Fruit fly (Drosophila melanogaster) whole organism, embryonic: Measurements from ENCODE around the gene rin.
A peak's percentile ranks its signal among the peaks of the same experiment; 100 is the strongest.

Experiments
- Abd-B ChIP-seq: fragments of 200-800 bp; sonication (Bioruptor generic); optimal IDR thresholded peaks from 2 replicates; lab custom pipeline; 2018; ENCODE audit warnings: missing biosample characterization, mild to moderate bottlenecking, missing genetic modification characterization, moderate library complexity
- Ada2b ChIP-seq: fragments of 200-800 bp; sonication (Bioruptor generic); IDR thresholded peaks from 2 replicates; pipeline ENCODE4 v1.3.6; 2022; ENCODE audit warnings: missing biosample characterization, missing genetic modification characterization
- Atf-2 ChIP-seq: fragments of 200-800 bp; sonication (Bioruptor generic); optimal IDR thresholded peaks from 2 replicates; lab custom pipeline; 2016; ENCODE audit warnings: missing biosample characterization, missing genetic modification characterization
- CG10274 ChIP-seq: fragments of 200-800 bp; sonication (Bioruptor generic); optimal IDR thresholded peaks from 3 replicates; lab custom pipeline; 2017; ENCODE audit warnings: missing biosample characterization, mild to moderate bottlenecking, missing genetic modification characterization
- CG10565 ChIP-seq: fragments of 200-800 bp; sonication (Bioruptor generic); optimal IDR thresholded peaks from 3 replicates; lab custom pipeline; 2016; ENCODE audit warnings: missing biosample characterization, mild to moderate bottlenecking, missing genetic modification characterization
- CG10979 ChIP-seq: fragments of 200-800 bp; sonication (Bioruptor generic); optimal IDR thresholded peaks from 2 replicates; lab custom pipeline; 2018; ENCODE audit warnings: missing biosample characterization, mild to moderate bottlenecking, missing genetic modification characterization, moderate library complexity
- CG11504 ChIP-seq: fragments of 200-800 bp; sonication (Bioruptor generic); optimal IDR thresholded peaks from 3 replicates; lab custom pipeline; 2019; ENCODE audit warnings: missing biosample characterization, mild to moderate bottlenecking, missing genetic modification characterization, moderate library complexity
- CG12942 ChIP-seq: fragments of 200-800 bp; sonication (Bioruptor generic); optimal IDR thresholded peaks from 3 replicates; lab custom pipeline; 2016; ENCODE audit warnings: missing biosample characterization, missing genetic modification characterization
- CG16863 ChIP-seq: fragments of 200-800 bp; sonication (Bioruptor generic); optimal IDR thresholded peaks from 3 replicates; lab custom pipeline; 2016; ENCODE audit warnings: missing biosample characterization, missing genetic modification characterization
- CG17829 ChIP-seq: fragments of 200-800 bp; optimal IDR thresholded peaks from 2 replicates; lab custom pipeline; 2019; ENCODE audit warnings: missing biosample characterization, mild to moderate bottlenecking, missing genetic modification characterization, moderate library complexity
- CG18599 ChIP-seq: fragments of 200-800 bp; sonication (Bioruptor generic); optimal IDR thresholded peaks from 3 replicates; lab custom pipeline; 2017; ENCODE audit warnings: missing biosample characterization, missing genetic modification characterization, mild to moderate bottlenecking, moderate library complexity, missing genetic modification reagents
- CG18619 ChIP-seq: fragments of 200-800 bp; sonication (Bioruptor generic); optimal IDR thresholded peaks from 3 replicates; lab custom pipeline; 2017; ENCODE audit warnings: missing biosample characterization, mild to moderate bottlenecking, missing genetic modification characterization
- CG2129 ChIP-seq: fragments of 200-800 bp; sonication (Bioruptor generic); IDR thresholded peaks from 2 replicates; pipeline ENCODE4 v1.3.6; 2022; ENCODE audit warnings: missing biosample characterization, missing genetic modification characterization; ENCODE audit not compliant: partially characterized antibody
- CG30431 ChIP-seq: fragments of 200-800 bp; sonication (Bioruptor generic); optimal IDR thresholded peaks from 2 replicates; lab custom pipeline; 2017; ENCODE audit warnings: missing biosample characterization, missing genetic modification characterization
- CG3163 ChIP-seq: fragments of 200-800 bp; sonication (Bioruptor generic); optimal IDR thresholded peaks from 3 replicates; lab custom pipeline; 2016; ENCODE audit warnings: missing biosample characterization, missing genetic modification characterization
- CG32767 ChIP-seq: fragments of 200-800 bp; sonication (Bioruptor generic); IDR thresholded peaks from 2 replicates; pipeline ENCODE4 v1.3.6; 2022; ENCODE audit warnings: missing biosample characterization, missing genetic modification characterization
- CG34224 ChIP-seq: fragments of 200-800 bp; sonication (Bioruptor generic); IDR thresholded peaks from 3 replicates; pipeline ENCODE4 v1.3.6; 2022; ENCODE audit warnings: missing biosample characterization, missing genetic modification characterization; ENCODE audit not compliant: partially characterized antibody
- CG4282 ChIP-seq: fragments of 200-800 bp; sonication (Bioruptor generic); optimal IDR thresholded peaks from 2 replicates; lab custom pipeline; 2016; ENCODE audit warnings: missing biosample characterization, missing genetic modification characterization
- CG4328 ChIP-seq: fragments of 200-800 bp; sonication (Bioruptor generic); optimal IDR thresholded peaks from 3 replicates; lab custom pipeline; 2017; ENCODE audit warnings: missing biosample characterization, missing genetic modification reagents, missing genetic modification characterization
- CG6254 ChIP-seq: fragments of 200-800 bp; sonication (Bioruptor generic); optimal IDR thresholded peaks from 3 replicates; lab custom pipeline; 2017; ENCODE audit warnings: mild to moderate bottlenecking, missing biosample characterization, missing genetic modification reagents, missing genetic modification characterization
- CG7786 ChIP-seq: fragments of 200-800 bp; sonication (Bioruptor generic); optimal IDR thresholded peaks from 2 replicates; lab custom pipeline; 2016; ENCODE audit warnings: missing biosample characterization, missing genetic modification characterization
- CG8290 ChIP-seq, 3 experiments: fragments of 200-800 bp; sonication (Bioruptor generic); optimal IDR thresholded peaks; 2 replicates each; lab custom pipeline; 2016 to 2019; ENCODE audit warnings: missing biosample characterization in 3 of 3, missing genetic modification characterization in 3 of 3, mild to moderate bottlenecking in 2 of 3, moderate library complexity in 1 of 3
- CG8924 ChIP-seq: fragments of 200-800 bp; optimal IDR thresholded peaks from 3 replicates; lab custom pipeline; 2019; ENCODE audit warnings: missing biosample characterization, mild to moderate bottlenecking, missing genetic modification characterization, moderate library complexity
- CG9215 ChIP-seq: fragments of 200-800 bp; sonication (Bioruptor generic); IDR thresholded peaks from 2 replicates; pipeline ENCODE4 v1.3.6; 2022; ENCODE audit warnings: missing biosample characterization, missing genetic modification characterization
- CG9727 ChIP-seq: fragments of 200-800 bp; sonication (Bioruptor generic); optimal IDR thresholded peaks from 3 replicates; lab custom pipeline; 2017; ENCODE audit warnings: missing biosample characterization, mild to moderate bottlenecking, missing genetic modification characterization
- Dek ChIP-seq: fragments of 200-800 bp; sonication (Bioruptor generic); optimal IDR thresholded peaks from 3 replicates; lab custom pipeline; 2019; ENCODE audit warnings: missing biosample characterization, mild to moderate bottlenecking, missing genetic modification characterization, moderate library complexity
- Fer1 ChIP-seq: fragments of 200-800 bp; sonication (Bioruptor generic); optimal IDR thresholded peaks from 2 replicates; lab custom pipeline; 2017; ENCODE audit warnings: missing biosample characterization, mild to moderate bottlenecking, missing genetic modification characterization
- HmgD ChIP-seq: fragments of 200-800 bp; sonication (Bioruptor generic); optimal IDR thresholded peaks from 3 replicates; lab custom pipeline; 2016; ENCODE audit warnings: missing biosample characterization, missing genetic modification characterization
- Hr51 ChIP-seq, 2 experiments: fragments of 200-800 bp; sonication (Bioruptor generic); optimal IDR thresholded peaks; 2 replicates in 1 of 2; 3 replicates in 1 of 2; lab custom pipeline; 2016 to 2018; ENCODE audit warnings: missing biosample characterization in 2 of 2, missing genetic modification characterization in 2 of 2, mild to moderate bottlenecking in 1 of 2, moderate library complexity in 1 of 2
- Hsf ChIP-seq: fragments of 200-800 bp; sonication (Bioruptor generic); optimal IDR thresholded peaks from 3 replicates; lab custom pipeline; 2016; ENCODE audit warnings: missing biosample characterization, missing genetic modification characterization
- Kr ChIP-seq: fragments of 200-800 bp; sonication (Bioruptor generic); optimal IDR thresholded peaks from 2 replicates; lab custom pipeline; 2017; ENCODE audit warnings: missing biosample characterization, mild to moderate bottlenecking, missing genetic modification characterization
- Lpt ChIP-seq: fragments of >200 bp; optimal IDR thresholded peaks from 2 replicates; lab custom pipeline; 2018; ENCODE audit warnings: missing biosample characterization, missing genetic modification characterization
- Optix ChIP-seq: fragments of 200-800 bp; sonication (Bioruptor generic); IDR thresholded peaks from 3 replicates; pipeline ENCODE4 v1.3.6; 2022; ENCODE audit warnings: missing biosample characterization, missing genetic modification characterization
- Pdp1 ChIP-seq, 2 experiments: fragments of 200-800 bp; sonication (Bioruptor generic); optimal IDR thresholded peaks; 3 replicates each; lab custom pipeline; 2016; ENCODE audit warnings: missing biosample characterization in 2 of 2, missing genetic modification characterization in 2 of 2, mild to moderate bottlenecking in 1 of 2, moderate library complexity in 1 of 2
- Sin3A ChIP-seq: fragments of >200 bp; optimal IDR thresholded peaks from 2 replicates; lab custom pipeline; 2018
- cas ChIP-seq: fragments of 200-800 bp; sonication (Bioruptor generic); IDR thresholded peaks from 2 replicates; pipeline ENCODE4 v1.3.6; 2022; ENCODE audit warnings: missing biosample characterization, missing genetic modification characterization
- chif ChIP-seq, 2 experiments: fragments of 200-800 bp; sonication (Bioruptor generic); optimal IDR thresholded peaks; 3 replicates each; lab custom pipeline; 2016; ENCODE audit warnings: missing biosample characterization in 2 of 2, missing genetic modification characterization in 2 of 2
- chm ChIP-seq: fragments of 200-800 bp; sonication (Bioruptor generic); IDR thresholded peaks from 2 replicates; pipeline ENCODE4 v1.3.6; 2022; ENCODE audit warnings: missing biosample characterization, missing genetic modification characterization
- danr ChIP-seq: fragments of 200-800 bp; sonication (Bioruptor generic); IDR thresholded peaks from 2 replicates; pipeline ENCODE4 v1.3.6; 2022; ENCODE audit warnings: missing biosample characterization, missing genetic modification characterization
- disco-r ChIP-seq: fragments of 200-800 bp; sonication (Bioruptor generic); optimal IDR thresholded peaks from 2 replicates; lab custom pipeline; 2016; ENCODE audit warnings: missing biosample characterization, missing genetic modification characterization
- dm ChIP-seq: fragments of 200-800 bp; sonication (Bioruptor generic); optimal IDR thresholded peaks from 3 replicates; lab custom pipeline; 2016; ENCODE audit warnings: missing biosample characterization, missing genetic modification characterization
- gfzf ChIP-seq: fragments of 200-800 bp; sonication (Bioruptor generic); optimal IDR thresholded peaks from 2 replicates; lab custom pipeline; 2016; ENCODE audit warnings: missing biosample characterization, mild to moderate bottlenecking, missing genetic modification characterization, moderate library complexity
- lbe ChIP-seq: fragments of 200-800 bp; sonication (Bioruptor generic); optimal IDR thresholded peaks from 2 replicates; lab custom pipeline; 2016; ENCODE audit warnings: missing biosample characterization, mild to moderate bottlenecking, missing genetic modification characterization
- maf-S ChIP-seq: fragments of 200-800 bp; sonication (Bioruptor generic); optimal IDR thresholded peaks from 2 replicates; lab custom pipeline; 2016; ENCODE audit warnings: missing biosample characterization, missing genetic modification characterization
- scrt ChIP-seq: fragments of 200-800 bp; sonication (Bioruptor generic); optimal IDR thresholded peaks from 2 replicates; lab custom pipeline; 2018; ENCODE audit warnings: missing biosample characterization, mild to moderate bottlenecking, missing genetic modification characterization, moderate library complexity
- tio ChIP-seq: fragments of 200-800 bp; sonication (Bioruptor generic); optimal IDR thresholded peaks from 2 replicates; lab custom pipeline; 2017; ENCODE audit warnings: missing biosample characterization, missing genetic modification characterization, inconsistent platforms
- trem ChIP-seq: fragments of 200-800 bp; optimal IDR thresholded peaks from 3 replicates; lab custom pipeline; 2019; ENCODE audit warnings: missing biosample characterization, mild to moderate bottlenecking, missing genetic modification characterization, moderate library complexity
- twi ChIP-seq: fragments of 200-800 bp; optimal IDR thresholded peaks from 2 replicates; lab custom pipeline; 2019; ENCODE audit warnings: missing biosample characterization, mild to moderate bottlenecking, missing genetic modification characterization, moderate library complexity

Gene rin

dm6 chr3R:13686371-13687211 is 39.8 kb downstream of the rin start, which contains the start of gene omd (continued):
- TF ChIP-seq Dek (tag; lab: Kevin White, UChicago) (peak; percentile 52), CG6254 (peak; percentile 61), gfzf (no peak), Pdp1 (GFP tag; optimal IDR thresholded peaks at IDR 0.05; lab: Kevin White, UChicago) (peak; percentile 43 to 83), cas (no peak), Lpt (GFP tag; lab: Kevin White, UChicago) (no peak), chm (GFP tag; lab: Robert Waterston, UW) (peak; percentile 52; the same call in 1 of the 2 replicates), tio (GFP tag; lab: Kevin White, UChicago) (no peak), CG32767 (peak; percentile 47; the same call in 1 of the 2 replicates), CG7786 (GFP tag; lab: Kevin White, UChicago) (peak; percentile 47), CG3163 (peak; percentile 41), Hsf (peak; percentile 64), Atf-2 (GFP tag; lab: Kevin White, UChicago) (peak; percentile 45), CG12942 (GFP tag; lab: Kevin White, UChicago) (peak; percentile 44), lbe (GFP tag; lab: Kevin White, UChicago) (no peak), scrt (no peak), CG30431 (peak; percentile 48), danr (GFP tag; lab: Robert Waterston, UW) (no peak), Sin3A (lab: Kevin White, UChicago) (no peak), Fer1 (GFP tag; lab: Kevin White, UChicago) (peak; percentile 78), CG18619 (GFP tag; lab: Kevin White, UChicago) (peak; percentile 46), Ada2b (GFP tag; lab: Robert Waterston, UW) (peak; percentile 27; the same call in 1 of the 2 replicates), CG2129 (GFP tag; lab: Robert Waterston, UW) (no peak), maf-S (GFP tag; lab: Kevin White, UChicago) (peak; percentile 56), Optix (GFP tag; lab: Robert Waterston, UW) (peak; percentile 76), CG10979 (tag; lab: Kevin White, UChicago) (peak; percentile 31), CG18599 (peak; percentile 88), CG8924 (tag; lab: Kevin White, UChicago) (peak; percentile 62), twi (tag; lab: Kevin White, UChicago) (no peak), dm (GFP tag; lab: Kevin White, UChicago) (no peak), CG9727 (GFP tag; lab: Kevin White, UChicago) (peak; percentile 76), CG10565 (GFP tag; lab: Kevin White, UChicago) (no peak), Kr (GFP tag; lab: Kevin White, UChicago) (peak; percentile 72), chif (GFP tag; optimal IDR thresholded peaks at IDR 0.05; lab: Kevin White, UChicago) (peak; percentile 38 to 40), CG4328 (GFP tag; lab: Kevin White, UChicago) (peak; percentile 79), CG4282 (GFP tag; lab: Kevin White, UChicago) (no peak), CG11504 (tag; lab: Kevin White, UChicago) (no peak), disco-r (GFP tag; lab: Kevin White, UChicago) (no peak), CG10274 (GFP tag; lab: Kevin White, UChicago) (peak; percentile 55), CG16863 (peak; percentile 54), HmgD (GFP tag; lab: Kevin White, UChicago) (peak; percentile 9), CG8290 (GFP tag; optimal IDR thresholded peaks at IDR 0.05; lab: Kevin White, UChicago) (no peak), CG8290 (tag; optimal IDR thresholded peaks at IDR 0.05; lab: Kevin White, UChicago) (peak in 1 of 2 experiments; percentile 51), Hr51 (GFP tag; optimal IDR thresholded peaks at IDR 0.05; lab: Kevin White, UChicago) (peak in 1 of 2 experiments; percentile 69), CG17829 (tag; lab: Kevin White, UChicago) (peak; percentile 36), CG9215 (no peak), trem (tag; lab: Kevin White, UChicago) (peak; percentile 11), CG34224 (GFP tag; lab: Robert Waterston, UW) (no peak), Abd-B (GFP tag; lab: Kevin White, UChicago) (no peak)
